Fruit fly (Drosophila melanogaster): ENCODE data around the gene CG31606.

Gene CG31606

dm6 chr2L:8157166-8157565 lies 9.8 kb downstream of the CG31606 start:
- TF ChIP-seq brk (GFP tag; optimal IDR thresholded peaks at IDR 0.05) = no peak
- no peak for TF ChIP-seq Mio (GFP tag; optimal IDR thresholded peaks at IDR 0.05)
- TF ChIP-seq CG32264 (GFP tag; optimal IDR thresholded peaks at IDR 0.05) = no peak
- no peak for TF ChIP-seq foxo (GFP tag; optimal IDR thresholded peaks at IDR 0.05)
- TF ChIP-seq Rel (GFP tag; optimal IDR thresholded peaks at IDR 0.05) = no peak
- TF ChIP-seq Rel (tag; optimal IDR thresholded peaks at IDR 0.05) = peak; percentile 4

- TF ChIP-seq CG9705 (GFP tag; optimal IDR thresholded peaks at IDR 0.05) (peak; percentile 94), Hnf4 (GFP tag; optimal IDR thresholded peaks at IDR 0.05) (peak; percentile 97), CrebA (GFP tag; optimal IDR thresholded peaks at IDR 0.05; ENCODE audit: borderline replicate concordance) (no peak), dl (GFP tag; optimal IDR thresholded peaks at IDR 0.05; ENCODE audit: insufficient read depth in 1 of 2, partially characterized antibody in 2 of 2) (no peak), Dif (GFP tag; optimal IDR thresholded peaks at IDR 0.05; ENCODE audit: partially characterized antibody) (no peak), OdsH (GFP tag; optimal IDR thresholded peaks at IDR 0.05) (peak; percentile 93), Abd-B (GFP tag; optimal IDR thresholded peaks at IDR 0.05) (no peak), br (GFP tag; optimal IDR thresholded peaks at IDR 0.05) (peak; percentile 96), Myc (optimal IDR thresholded peaks at IDR 0.05) (peak; percentile 71), Jra (GFP tag; optimal IDR thresholded peaks at IDR 0.05) (peak; percentile 96), Dfd (GFP tag; optimal IDR thresholded peaks at IDR 0.05) (no peak), CG32264 (GFP tag; optimal IDR thresholded peaks at IDR 0.05) (peak; percentile 84), dmrt93B (GFP tag; optimal IDR thresholded peaks at IDR 0.05) (peak; percentile 84), foxo (GFP tag; optimal IDR thresholded peaks at IDR 0.05) (peak; percentile 51 to 97), dsf (GFP tag; optimal IDR thresholded peaks at IDR 0.05; ENCODE audit: borderline replicate concordance) (peak; percentile 91), lola (GFP tag; optimal IDR thresholded peaks at IDR 0.05) (no peak), Sp1 (GFP tag; optimal IDR thresholded peaks at IDR 0.05) (peak; percentile 93), fru (GFP tag; optimal IDR thresholded peaks at IDR 0.05) (peak; percentile 95), Rel (GFP tag; optimal IDR thresholded peaks at IDR 0.05) (no peak), Rel (tag; optimal IDR thresholded peaks at IDR 0.05) (peak; percentile 81), usp (GFP tag; optimal IDR thresholded peaks at IDR 0.05) (no peak), Vsx2 (GFP tag; optimal IDR thresholded peaks at IDR 0.05; ENCODE audit: partially characterized antibody) (no peak), GATAd (GFP tag; optimal IDR thresholded peaks at IDR 0.05) (peak; percentile 83), Hr78 (GFP tag; optimal IDR thresholded peaks at IDR 0.05) (no peak), sage (GFP tag; optimal IDR thresholded peaks at IDR 0.05) (no peak), brk (GFP tag; optimal IDR thresholded peaks at IDR 0.05) (peak; percentile 93), psq (GFP tag; optimal IDR thresholded peaks at IDR 0.05) (peak; percentile 86), jim (GFP tag; optimal IDR thresholded peaks at IDR 0.05) (no peak), Hr83 (GFP tag; optimal IDR thresholded peaks at IDR 0.05; ENCODE audit: poor library complexity, severe bottlenecking) (peak; percentile 93), ey (GFP tag; optimal IDR thresholded peaks at IDR 0.05) (peak; percentile 95), h (GFP tag; optimal IDR thresholded peaks at IDR 0.05) (peak; percentile 97), N (GFP tag; optimal IDR thresholded peaks at IDR 0.05) (no peak), HLH106 (tag; optimal IDR thresholded peaks at IDR 0.05) (peak; percentile 96), Mio (GFP tag; optimal IDR thresholded peaks at IDR 0.05) (peak; percentile 52), rgr (GFP tag; optimal IDR thresholded peaks at IDR 0.05) (peak; percentile 96), pan (optimal IDR thresholded peaks at IDR 0.05) (no peak), sv (GFP tag; optimal IDR thresholded peaks at IDR 0.05) (peak; percentile 92), tai (GFP tag; optimal IDR thresholded peaks at IDR 0.05) (peak; percentile 97), woc (GFP tag; optimal IDR thresholded peaks at IDR 0.05) (peak; percentile 95)
These were observed 12.1 kb downstream of the CG31606 start, which contains the start of the genes PAPLA1 and Rbsn-5 for dm6 chr2L:8159498-8159897. Gene PAPLA1 (minus strand): TSS chr2L:8159638. Gene Rbsn-5 (plus strand): TSS chr2L:8159832.

- TF ChIP-seq brk (GFP tag; optimal IDR thresholded peaks at IDR 0.05) = no peak
These were observed 14.5 kb downstream of the CG31606 start for dm6 chr2L:8161994-8162306.

Data from whole organism, wandering third instar larva.